Fruit fly (Drosophila melanogaster) whole organism, embryonic: ENCODE results near the gene SmydA-2.

Experiments
- Ada2b ChIP-seq: fragments of 200-800 bp; sonication (Bioruptor generic); IDR thresholded peaks from 2 replicates; pipeline ENCODE4 v1.3.6; 2022; ENCODE audit warnings: missing biosample characterization, missing genetic modification characterization
- Blimp-1 ChIP-seq: fragments of 200-800 bp; sonication (Bioruptor generic); optimal IDR thresholded peaks from 3 replicates; lab custom pipeline; 2018; ENCODE audit warnings: missing biosample characterization, missing genetic modification characterization, mild to moderate bottlenecking, moderate library complexity, missing genetic modification reagents
- CG10209 ChIP-seq: fragments of 200-800 bp; sonication (Bioruptor generic); optimal IDR thresholded peaks from 3 replicates; lab custom pipeline; 2017; ENCODE audit warnings: missing biosample characterization, mild to moderate bottlenecking, missing genetic modification characterization, missing genetic modification reagents
- CG10959 ChIP-seq: fragments of 200-800 bp; sonication (Bioruptor generic); IDR thresholded peaks from 2 replicates; pipeline ENCODE4 v1.3.6; 2022; ENCODE audit warnings: missing biosample characterization, missing genetic modification characterization
- CG11093 ChIP-seq: fragments of 200-800 bp; sonication (Bioruptor generic); IDR thresholded peaks from 3 replicates; pipeline ENCODE4 v1.3.6; 2022; ENCODE audit warnings: missing biosample characterization, missing genetic modification characterization
- CG11247 ChIP-seq: fragments of 200-800 bp; sonication (Bioruptor generic); IDR thresholded peaks from 2 replicates; pipeline ENCODE4 v1.3.6; 2022; ENCODE audit warnings: missing biosample characterization, missing genetic modification characterization
- CG11560 ChIP-seq: fragments of 200-800 bp; sonication (Bioruptor generic); IDR thresholded peaks from 3 replicates; pipeline ENCODE4 v1.3.6; 2022; ENCODE audit warnings: missing biosample characterization, missing genetic modification characterization
- CG12219 ChIP-seq: fragments of 200-800 bp; sonication (Bioruptor generic); optimal IDR thresholded peaks from 3 replicates; lab custom pipeline; 2018; ENCODE audit warnings: missing biosample characterization, mild to moderate bottlenecking, missing genetic modification characterization
- CG13296 ChIP-seq: fragments of 200-800 bp; sonication (Bioruptor generic); optimal IDR thresholded peaks from 3 replicates; lab custom pipeline; 2018; ENCODE audit warnings: missing biosample characterization, mild to moderate bottlenecking, missing genetic modification characterization
- CG13624 ChIP-seq: fragments of 200-800 bp; sonication (Bioruptor generic); optimal IDR thresholded peaks from 2 replicates; lab custom pipeline; 2016; ENCODE audit warnings: missing biosample characterization, missing genetic modification characterization
- CG17829 ChIP-seq: fragments of 200-800 bp; optimal IDR thresholded peaks from 2 replicates; lab custom pipeline; 2019; ENCODE audit warnings: missing biosample characterization, mild to moderate bottlenecking, missing genetic modification characterization, moderate library complexity
- CG18011 ChIP-seq: fragments of 200-800 bp; sonication (Bioruptor generic); optimal IDR thresholded peaks from 2 replicates; lab custom pipeline; 2017; ENCODE audit warnings: missing biosample characterization, missing genetic modification characterization, mild to moderate bottlenecking, moderate library complexity, missing genotype
- CG2202 ChIP-seq: fragments of 200-800 bp; sonication (Bioruptor generic); optimal IDR thresholded peaks from 2 replicates; lab custom pipeline; 2018; ENCODE audit warnings: missing biosample characterization, mild to moderate bottlenecking, missing genetic modification characterization
- CG32767 ChIP-seq: fragments of 200-800 bp; sonication (Bioruptor generic); IDR thresholded peaks from 2 replicates; pipeline ENCODE4 v1.3.6; 2022; ENCODE audit warnings: missing biosample characterization, missing genetic modification characterization
- CG34224 ChIP-seq: fragments of 200-800 bp; sonication (Bioruptor generic); IDR thresholded peaks from 3 replicates; pipeline ENCODE4 v1.3.6; 2022; ENCODE audit warnings: missing biosample characterization, missing genetic modification characterization; ENCODE audit not compliant: partially characterized antibody
- CG4282 ChIP-seq: fragments of 200-800 bp; sonication (Bioruptor generic); optimal IDR thresholded peaks from 2 replicates; lab custom pipeline; 2016; ENCODE audit warnings: missing biosample characterization, missing genetic modification characterization
- CG4328 ChIP-seq: fragments of 200-800 bp; sonication (Bioruptor generic); optimal IDR thresholded peaks from 3 replicates; lab custom pipeline; 2017; ENCODE audit warnings: missing biosample characterization, missing genetic modification reagents, missing genetic modification characterization
- CG5245 ChIP-seq: fragments of 200-800 bp; sonication (Bioruptor generic); optimal IDR thresholded peaks from 3 replicates; lab custom pipeline; 2016; ENCODE audit warnings: missing biosample characterization, missing genetic modification characterization
- CG7372 ChIP-seq: fragments of 200-800 bp; sonication (Bioruptor generic); IDR thresholded peaks from 2 replicates; pipeline ENCODE4 v1.3.6; 2022; ENCODE audit warnings: missing biosample characterization, missing genetic modification characterization
- Dip3 ChIP-seq: fragments of 200-800 bp; sonication (Bioruptor generic); optimal IDR thresholded peaks from 3 replicates; lab custom pipeline; 2016; ENCODE audit warnings: missing biosample characterization, missing genetic modification characterization
- Doc2 ChIP-seq: fragments of 200-800 bp; sonication (Bioruptor generic); IDR thresholded peaks from 2 replicates; pipeline ENCODE4 v1.3.6; 2022; ENCODE audit warnings: missing biosample characterization, missing genetic modification characterization
- Elba2 ChIP-seq: fragments of 200-800 bp; sonication (Bioruptor generic); optimal IDR thresholded peaks from 3 replicates; lab custom pipeline; 2016; ENCODE audit warnings: missing biosample characterization, missing genetic modification characterization
- Hmx ChIP-seq: fragments of 200-800 bp; sonication (Bioruptor generic); optimal IDR thresholded peaks from 2 replicates; lab custom pipeline; 2016; ENCODE audit warnings: missing biosample characterization, missing genetic modification characterization
- Hr78 ChIP-seq, 2 experiments: fragments of 200-800 bp in 1 of 2; fragments of >200 bp in 1 of 2; sonication (Bioruptor generic) in 1 of 2; optimal IDR thresholded peaks; 2 replicates each; lab custom pipeline; 2017 to 2019; ENCODE audit warnings: missing biosample characterization in 2 of 2, missing genetic modification characterization in 2 of 2, mild to moderate bottlenecking in 1 of 2, moderate library complexity in 1 of 2
- Meics ChIP-seq: fragments of 200-800 bp; sonication (Bioruptor generic); optimal IDR thresholded peaks from 2 replicates; lab custom pipeline; 2017; ENCODE audit warnings: missing biosample characterization, mild to moderate bottlenecking, missing genetic modification characterization
- Nf-YB ChIP-seq: fragments of 200-800 bp; sonication (Bioruptor generic); optimal IDR thresholded peaks from 3 replicates; lab custom pipeline; 2019; ENCODE audit warnings: missing biosample characterization, mild to moderate bottlenecking, missing genetic modification characterization, moderate library complexity
- Ptx1 ChIP-seq: fragments of 200-800 bp; sonication (Bioruptor generic); IDR thresholded peaks from 2 replicates; pipeline ENCODE4 v1.3.6; 2022; ENCODE audit warnings: missing biosample characterization, missing genetic modification characterization
- Tbp ChIP-seq: fragments of >200 bp; optimal IDR thresholded peaks from 2 replicates; lab custom pipeline; 2018; ENCODE audit warnings: missing biosample characterization, missing genetic modification characterization
- Xbp1 ChIP-seq: fragments of 200-800 bp; sonication (Bioruptor generic); optimal IDR thresholded peaks from 3 replicates; lab custom pipeline; 2016; ENCODE audit warnings: missing biosample characterization, mild to moderate bottlenecking, missing genetic modification characterization
- Xrp1 ChIP-seq: fragments of 200-800 bp; sonication (Bioruptor generic); IDR thresholded peaks from 2 replicates; pipeline ENCODE4 v1.3.6; 2022; ENCODE audit warnings: missing biosample characterization, missing genetic modification characterization
- ab ChIP-seq: fragments of 200-800 bp; sonication (Bioruptor generic); optimal IDR thresholded peaks from 2 replicates; lab custom pipeline; 2016; ENCODE audit warnings: missing biosample characterization, missing genetic modification characterization
- ara ChIP-seq: fragments of 200-800 bp; sonication (Bioruptor generic); IDR thresholded peaks from 2 replicates; pipeline ENCODE4 v1.3.6; 2022; ENCODE audit warnings: missing biosample characterization, missing genetic modification characterization
- ash1 ChIP-seq: fragments of 200-800 bp; sonication (Bioruptor generic); optimal IDR thresholded peaks from 2 replicates; lab custom pipeline; 2018; ENCODE audit warnings: missing biosample characterization, mild to moderate bottlenecking, missing genetic modification characterization
- btn ChIP-seq: fragments of 200-800 bp; sonication (Bioruptor generic); optimal IDR thresholded peaks from 2 replicates; lab custom pipeline; 2016; ENCODE audit warnings: missing biosample characterization, missing genetic modification characterization
- chinmo ChIP-seq: fragments of 200-800 bp; sonication (Bioruptor generic); IDR thresholded peaks from 4 replicates; pipeline ENCODE4 v1.3.6; 2022; ENCODE audit warnings: missing biosample characterization, missing genetic modification characterization; ENCODE audit not compliant: partially characterized antibody
- crol ChIP-seq: fragments of 200-800 bp; sonication (Bioruptor generic); IDR thresholded peaks from 2 replicates; pipeline ENCODE4 v1.3.6; 2022; ENCODE audit warnings: missing biosample characterization, missing genetic modification characterization
- dan ChIP-seq: fragments of 200-800 bp; sonication (Bioruptor generic); IDR thresholded peaks from 2 replicates; pipeline ENCODE4 v1.3.6; 2022; ENCODE audit warnings: missing biosample characterization, missing genetic modification characterization
- dm ChIP-seq: fragments of 200-800 bp; sonication (Bioruptor generic); optimal IDR thresholded peaks from 3 replicates; lab custom pipeline; 2016; ENCODE audit warnings: missing biosample characterization, missing genetic modification characterization
- ewg ChIP-seq: fragments of 200-800 bp; sonication (Bioruptor generic); optimal IDR thresholded peaks from 3 replicates; lab custom pipeline; 2017; ENCODE audit warnings: mild to moderate bottlenecking, missing biosample characterization, missing genetic modification reagents, missing genetic modification characterization
- exex ChIP-seq: fragments of 200-800 bp; sonication (Bioruptor generic); optimal IDR thresholded peaks from 4 replicates; lab custom pipeline; 2018; ENCODE audit warnings: missing biosample characterization, mild to moderate bottlenecking, missing genetic modification characterization, moderate library complexity
- fd102C ChIP-seq: fragments of 200-800 bp; sonication (Bioruptor generic); optimal IDR thresholded peaks from 2 replicates; lab custom pipeline; 2018; ENCODE audit warnings: missing biosample characterization, mild to moderate bottlenecking, missing genetic modification characterization, moderate library complexity
- gem ChIP-seq: fragments of 200-800 bp; sonication (Bioruptor generic); optimal IDR thresholded peaks from 2 replicates; lab custom pipeline; 2019; ENCODE audit warnings: missing biosample characterization, mild to moderate bottlenecking, missing genetic modification characterization, moderate library complexity
- gsb ChIP-seq: fragments of 200-800 bp; sonication (Bioruptor generic); IDR thresholded peaks from 2 replicates; pipeline ENCODE4 v1.3.6; 2022; ENCODE audit warnings: missing biosample characterization, missing genetic modification characterization
- kni ChIP-seq: fragments of 200-800 bp; sonication (Bioruptor generic); optimal IDR thresholded peaks from 3 replicates; lab custom pipeline; 2017; ENCODE audit warnings: mild to moderate bottlenecking, missing biosample characterization, missing genetic modification reagents, missing genetic modification characterization
- nmo ChIP-seq: fragments of 200-800 bp; sonication (Bioruptor generic); optimal IDR thresholded peaks from 2 replicates; lab custom pipeline; 2018; ENCODE audit warnings: missing biosample characterization, mild to moderate bottlenecking, missing genetic modification characterization, moderate library complexity
- pb ChIP-seq: fragments of 200-800 bp; sonication (Bioruptor generic); optimal IDR thresholded peaks from 3 replicates; lab custom pipeline; 2016; ENCODE audit warnings: missing biosample characterization, missing genetic modification characterization
- ranshi ChIP-seq: fragments of 200-800 bp; sonication (Bioruptor generic); IDR thresholded peaks from 2 replicates; pipeline ENCODE4 v1.3.6; 2022; ENCODE audit warnings: missing biosample characterization, missing genetic modification characterization
- unc-4 ChIP-seq: fragments of 200-800 bp; sonication (Bioruptor generic); IDR thresholded peaks from 2 replicates; pipeline ENCODE4 v1.3.6; 2022; ENCODE audit warnings: missing biosample characterization, missing genetic modification characterization; ENCODE audit not compliant: partially characterized antibody
- unpg ChIP-seq: fragments of 200-800 bp; sonication (Bioruptor generic); optimal IDR thresholded peaks from 3 replicates; lab custom pipeline; 2018; ENCODE audit warnings: missing biosample characterization, mild to moderate bottlenecking, missing genetic modification characterization, moderate library complexity
- vvl ChIP-seq: fragments of 200-800 bp; sonication (Bioruptor generic); IDR thresholded peaks from 2 replicates; pipeline ENCODE4 v1.3.6; 2022; ENCODE audit warnings: missing biosample characterization, missing genetic modification characterization

SmydA-2 gene

dm6 chr3L:19033154-19033811, 30.2 kb upstream of the SmydA-2 start (continued):
- TF ChIP-seq gem (peak; percentile 87), Nf-YB (GFP tag; lab: Kevin White, UChicago) (peak; percentile 49), CG13296 (GFP tag; lab: Kevin White, UChicago) (peak; percentile 3), nmo (GFP tag; lab: Kevin White, UChicago) (peak; percentile 84), CG12219 (peak; percentile 59), CG5245 (GFP tag; lab: Kevin White, UChicago) (peak; percentile 56), CG10959 (GFP tag; lab: Robert Waterston, UW) (peak; percentile 90), ara (GFP tag; lab: Robert Waterston, UW) (peak; percentile 91), Doc2 (GFP tag; lab: Robert Waterston, UW) (no peak), vvl (GFP tag; lab: Robert Waterston, UW) (peak; percentile 82), ash1 (GFP tag; lab: Kevin White, UChicago) (no peak), Ada2b (GFP tag; lab: Robert Waterston, UW) (0 out of 2 replicates have a peak, but pooled peaks have one; percentile 32), Dip3 (GFP tag; lab: Kevin White, UChicago) (no peak), unc-4 (no peak), CG11093 (peak; percentile 66; the same call in 2 of the 3 replicates), Hr78 (GFP tag; optimal IDR thresholded peaks at IDR 0.05; lab: Kevin White, UChicago) (peak in 1 of 2 experiments; percentile 51), kni (no peak), dan (GFP tag; lab: Robert Waterston, UW) (no peak; the same call in 1 of the 2 replicates), chinmo (no peak), Elba2 (GFP tag; lab: Kevin White, UChicago) (peak; percentile 11), Xrp1 (GFP tag; lab: Robert Waterston, UW) (peak; percentile 93), fd102C (GFP tag; lab: Kevin White, UChicago) (peak; percentile 87), Hmx (GFP tag; lab: Kevin White, UChicago) (no peak), ranshi (GFP tag; lab: Robert Waterston, UW) (peak; percentile 73), Ptx1 (GFP tag; lab: Robert Waterston, UW) (peak; percentile 62), gsb (GFP tag; lab: Robert Waterston, UW) (no peak), CG17829 (tag; lab: Kevin White, UChicago) (peak; percentile 93), ewg (peak; percentile 50), CG10209 (peak; percentile 80), exex (no peak), CG13624 (GFP tag; lab: Kevin White, UChicago) (no peak), Tbp (GFP tag; lab: Kevin White, UChicago) (no peak), CG4328 (GFP tag; lab: Kevin White, UChicago) (peak; percentile 47), dm (GFP tag; lab: Kevin White, UChicago) (no peak), btn (GFP tag; lab: Kevin White, UChicago) (no peak), Blimp-1 (GFP tag; lab: Kevin White, UChicago) (peak; percentile 81), CG34224 (GFP tag; lab: Robert Waterston, UW) (no peak), CG18011 (GFP tag; lab: Kevin White, UChicago) (no peak), crol (GFP tag; lab: Robert Waterston, UW) (no peak), CG11247 (GFP tag; lab: Robert Waterston, UW) (0 out of 2 replicates have a peak, but pooled peaks have one; percentile 28), Meics (GFP tag; lab: Kevin White, UChicago) (no peak), CG32767 (peak; percentile 51), CG4282 (no peak), Xbp1 (GFP tag; lab: Kevin White, UChicago) (peak; percentile 60), CG7372 (GFP tag; lab: Robert Waterston, UW) (peak; percentile 55), CG11560 (tag; lab: Robert Waterston, UW) (no peak), ab (GFP tag; lab: Kevin White, UChicago) (no peak), unpg (GFP tag; lab: Kevin White, UChicago) (peak; percentile 74), CG2202 (peak; percentile 89), pb (GFP tag; lab: Kevin White, UChicago) (no peak)
